Worm (Caenorhabditis elegans): Measurements from ENCODE around the gene C45B2.6.

DNA sequence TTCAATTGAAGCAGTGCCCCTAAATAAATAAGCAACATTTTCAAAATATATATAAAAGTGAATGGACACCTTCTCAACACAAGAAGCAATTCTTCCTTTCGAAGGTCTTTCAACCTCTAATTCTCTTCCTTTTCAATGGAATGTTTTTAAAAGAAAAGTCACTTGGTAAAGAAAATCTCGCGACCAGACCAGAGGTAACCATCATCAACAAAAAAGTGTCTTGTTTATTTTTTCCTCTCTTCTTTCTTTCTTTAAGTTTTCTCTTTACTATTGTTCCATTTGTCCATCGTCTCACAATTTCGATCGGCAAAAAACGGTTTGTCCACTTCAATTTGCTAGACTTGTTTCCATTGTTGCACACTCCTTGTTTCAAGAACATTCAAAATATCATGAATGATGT is 37.6 kb upstream of the C45B2.6 start, which contains the start of gene C09B8.8:
- no peak for TF ChIP-seq W03F9.2 (tag; optimal IDR thresholded peaks at IDR 0.05)
- no peak for TF ChIP-seq him-1 (tag; optimal IDR thresholded peaks at IDR 0.05)

All from whole organism, L4/young adult.